Fruit fly (Drosophila melanogaster) whole organism, prepupa: Measurements from ENCODE around the gene CG46468.

ENCODE experiments used
- Blimp-1 ChIP-seq: fragments of 200-800 bp; sonication (Bioruptor generic); optimal IDR thresholded peaks from 3 replicates; lab custom pipeline; 2017; ENCODE audit warnings: missing biosample characterization, missing genetic modification characterization, mild to moderate bottlenecking, moderate library complexity, missing genetic modification reagents
- CG10631 ChIP-seq: fragments of 200-800 bp; sonication (Bioruptor generic); optimal IDR thresholded peaks from 2 replicates; lab custom pipeline; 2016; ENCODE audit warnings: missing biosample characterization, missing genetic modification characterization
- CG11762 ChIP-seq: fragments of 200-800 bp; sonication (Bioruptor generic); optimal IDR thresholded peaks from 3 replicates; lab custom pipeline; 2016; ENCODE audit warnings: missing biosample characterization, missing genetic modification characterization; ENCODE audit not compliant: insufficient read depth
- CG15336 ChIP-seq: fragments of 200-800 bp; sonication (Bioruptor generic); IDR thresholded peaks from 2 replicates; pipeline ENCODE4 v1.3.6; 2022; ENCODE audit warnings: missing biosample characterization, missing genetic modification characterization
- CG1621 ChIP-seq: fragments of 200-800 bp; sonication (Bioruptor generic); optimal IDR thresholded peaks from 3 replicates; lab custom pipeline; 2018; ENCODE audit warnings: missing biosample characterization, mild to moderate bottlenecking, missing genetic modification characterization
- CG3032 ChIP-seq: fragments of 200-800 bp; optimal IDR thresholded peaks from 2 replicates; lab custom pipeline; 2019; ENCODE audit warnings: missing biosample characterization, mild to moderate bottlenecking, missing genetic modification characterization, moderate library complexity
- CG31627 ChIP-seq: fragments of 200-800 bp; sonication (Bioruptor generic); optimal IDR thresholded peaks from 3 replicates; lab custom pipeline; 2016; ENCODE audit warnings: missing biosample characterization, missing genetic modification characterization
- CG34406 ChIP-seq: fragments of 200-800 bp; sonication (Bioruptor generic); optimal IDR thresholded peaks from 3 replicates; lab custom pipeline; 2016; ENCODE audit warnings: missing biosample characterization, missing genetic modification characterization
- CG3919 ChIP-seq: fragments of 200-800 bp; sonication (Bioruptor generic); optimal IDR thresholded peaks from 3 replicates; lab custom pipeline; 2016; ENCODE audit warnings: missing biosample characterization, missing genetic modification characterization
- CG6163 ChIP-seq: fragments of 200-800 bp; sonication (Bioruptor generic); IDR thresholded peaks from 3 replicates; pipeline ENCODE4 v1.3.6; 2022; ENCODE audit warnings: missing biosample characterization, missing genetic modification characterization
- CG6276 ChIP-seq: fragments of 200-800 bp; sonication (Bioruptor generic); optimal IDR thresholded peaks from 2 replicates; lab custom pipeline; 2017; ENCODE audit warnings: missing biosample characterization, mild to moderate bottlenecking, missing genetic modification characterization
- CG6808 ChIP-seq: fragments of 200-800 bp; sonication (Bioruptor generic); optimal IDR thresholded peaks from 3 replicates; lab custom pipeline; 2017; ENCODE audit warnings: missing biosample characterization, missing genetic modification characterization, mild to moderate bottlenecking, moderate library complexity, missing genetic modification reagents
- CG6854 ChIP-seq: fragments of 200-800 bp; sonication (Bioruptor generic); optimal IDR thresholded peaks from 2 replicates; lab custom pipeline; 2017; ENCODE audit warnings: missing biosample characterization, mild to moderate bottlenecking, missing genetic modification characterization
- CG8119 ChIP-seq: fragments of 200-800 bp; sonication (Bioruptor generic); IDR thresholded peaks from 3 replicates; pipeline ENCODE4 v1.3.6; 2022; ENCODE audit warnings: missing biosample characterization, missing genetic modification characterization
- Eip75B ChIP-seq: fragments of 200-800 bp; sonication (Bioruptor generic); optimal IDR thresholded peaks from 3 replicates; lab custom pipeline; 2016; ENCODE audit warnings: missing biosample characterization, missing genetic modification characterization
- Eip78C ChIP-seq: fragments of 200-800 bp; sonication (Bioruptor generic); peaks from one replicate; lab custom pipeline; 2016; ENCODE audit warnings: missing biosample characterization, missing genetic modification characterization
- Ets96B ChIP-seq: fragments of 200-800 bp; optimal IDR thresholded peaks from 2 replicates; lab custom pipeline; 2019; ENCODE audit warnings: missing biosample characterization, mild to moderate bottlenecking, missing genetic modification characterization, moderate library complexity
- Hr39 ChIP-seq: fragments of 200-800 bp; sonication (Bioruptor generic); optimal IDR thresholded peaks from 2 replicates; lab custom pipeline; 2016; ENCODE audit warnings: missing biosample characterization, missing genetic modification characterization
- OdsH ChIP-seq: fragments of 200-800 bp; sonication (Bioruptor generic); optimal IDR thresholded peaks from 3 replicates; lab custom pipeline; 2016; ENCODE audit warnings: missing biosample characterization, missing genetic modification characterization
- Sox102F ChIP-seq: fragments of 200-800 bp; sonication (Bioruptor generic); optimal IDR thresholded peaks from 2 replicates; lab custom pipeline; 2016; ENCODE audit warnings: missing biosample characterization, mild to moderate bottlenecking, missing genetic modification characterization
- Sox14 ChIP-seq: fragments of 200-800 bp; sonication (Bioruptor generic); optimal IDR thresholded peaks from 3 replicates; lab custom pipeline; 2016; ENCODE audit warnings: missing biosample characterization, missing genetic modification characterization
- Sox15 ChIP-seq: fragments of 200-800 bp; sonication (Bioruptor generic); optimal IDR thresholded peaks from 3 replicates; lab custom pipeline; 2016; ENCODE audit warnings: missing biosample characterization, missing genetic modification characterization
- achi ChIP-seq: fragments of 200-800 bp; sonication (Bioruptor generic); optimal IDR thresholded peaks from 3 replicates; lab custom pipeline; 2016; ENCODE audit warnings: missing biosample characterization, missing genetic modification characterization
- acj6 ChIP-seq: fragments of 200-800 bp; sonication (Bioruptor generic); optimal IDR thresholded peaks from 3 replicates; lab custom pipeline; 2016; ENCODE audit warnings: missing biosample characterization, missing genetic modification characterization
- dac ChIP-seq: fragments of 200-800 bp; sonication (Bioruptor generic); optimal IDR thresholded peaks from 2 replicates; lab custom pipeline; 2017; ENCODE audit warnings: missing biosample characterization, mild to moderate bottlenecking, missing genetic modification characterization
- dsx ChIP-seq: fragments of 200-800 bp; optimal IDR thresholded peaks from 3 replicates; lab custom pipeline; 2019; ENCODE audit warnings: missing biosample characterization, mild to moderate bottlenecking, missing genetic modification characterization, moderate library complexity; ENCODE audit not compliant: poor library complexity, severe bottlenecking
- eg ChIP-seq: fragments of 200-800 bp; sonication (Bioruptor generic); IDR thresholded peaks from 3 replicates; pipeline ENCODE4 v1.3.6; 2022; ENCODE audit warnings: missing biosample characterization, missing genetic modification characterization
- esn ChIP-seq: fragments of 200-800 bp; sonication (Bioruptor generic); optimal IDR thresholded peaks from 2 replicates; lab custom pipeline; 2016; ENCODE audit warnings: missing biosample characterization, mild to moderate bottlenecking, missing genetic modification characterization, moderate library complexity
- fd59A ChIP-seq: fragments of 200-800 bp; sonication (Bioruptor generic); optimal IDR thresholded peaks from 2 replicates; lab custom pipeline; 2017; ENCODE audit warnings: missing biosample characterization, mild to moderate bottlenecking, missing genetic modification characterization, missing genetic modification reagents
- fkh ChIP-seq: fragments of 200-800 bp; sonication (Bioruptor generic); optimal IDR thresholded peaks from 3 replicates; lab custom pipeline; 2017; ENCODE audit warnings: missing biosample characterization, mild to moderate bottlenecking, missing genetic modification characterization, moderate library complexity
- lz ChIP-seq: fragments of 200-800 bp; sonication (Bioruptor generic); optimal IDR thresholded peaks from 3 replicates; lab custom pipeline; 2016; ENCODE audit warnings: missing biosample characterization, missing genetic modification characterization
- net ChIP-seq: fragments of 200-800 bp; sonication (Bioruptor generic); optimal IDR thresholded peaks from 3 replicates; lab custom pipeline; 2016; ENCODE audit warnings: missing biosample characterization, missing genetic modification characterization
- pdm3 ChIP-seq: fragments of 200-800 bp; sonication (Bioruptor generic); optimal IDR thresholded peaks from 3 replicates; lab custom pipeline; 2016; ENCODE audit warnings: missing biosample characterization, missing genetic modification characterization
- salr ChIP-seq, 2 experiments: fragments of 200-800 bp; sonication (Bioruptor generic); optimal IDR thresholded peaks; 3 replicates each; lab custom pipeline; 2016 to 2018; ENCODE audit warnings: missing biosample characterization in 2 of 2, missing genetic modification characterization in 2 of 2, mild to moderate bottlenecking in 1 of 2
- spab ChIP-seq: fragments of 200-800 bp; sonication (Bioruptor generic); optimal IDR thresholded peaks from 2 replicates; lab custom pipeline; 2017; ENCODE audit warnings: missing biosample characterization, mild to moderate bottlenecking, missing genetic modification characterization, missing genetic modification reagents
- topi ChIP-seq: fragments of 200-800 bp; sonication (Bioruptor generic); optimal IDR thresholded peaks from 3 replicates; lab custom pipeline; 2016; ENCODE audit warnings: missing biosample characterization, missing genetic modification characterization
- vri ChIP-seq: fragments of 200-800 bp; sonication (Bioruptor generic); optimal IDR thresholded peaks from 3 replicates; lab custom pipeline; 2016; ENCODE audit warnings: missing biosample characterization, mild to moderate bottlenecking, missing genetic modification characterization

Gene CG46468

DNA sequence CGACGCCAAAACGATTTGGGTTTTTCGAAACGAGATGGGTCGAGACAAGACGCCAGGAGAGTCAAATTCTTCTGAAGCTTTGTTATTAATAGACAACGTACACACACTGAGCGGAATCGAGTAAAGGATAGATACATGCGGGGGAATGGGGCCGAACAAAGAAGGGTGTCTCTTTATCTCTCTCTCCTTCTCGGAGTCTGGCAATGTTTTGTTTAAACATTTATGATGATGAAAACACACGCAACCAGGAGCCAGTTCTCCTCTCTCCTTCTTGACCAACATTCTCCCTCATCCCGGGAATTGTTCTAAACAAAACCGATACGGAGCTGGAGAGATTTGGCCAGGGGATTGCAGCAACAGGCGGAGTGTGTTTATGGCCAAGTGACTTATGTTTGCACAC lies 7.4 kb downstream of the CG46468 start:
- TF ChIP-seq Eip75B (no peak), acj6 (GFP tag; lab: Kevin White, UChicago) (no peak), Blimp-1 (GFP tag; lab: Kevin White, UChicago) (no peak), vri (GFP tag; lab: Kevin White, UChicago) (no peak), CG34406 (GFP tag; lab: Kevin White, UChicago) (no peak), Eip78C (GFP tag; lab: Kevin White, UChicago) (no peak), CG11762 (no peak), CG10631 (GFP tag; lab: Kevin White, UChicago) (no peak), dsx (GFP tag; lab: Kevin White, UChicago) (no peak), CG6163 (no peak)

DNA sequence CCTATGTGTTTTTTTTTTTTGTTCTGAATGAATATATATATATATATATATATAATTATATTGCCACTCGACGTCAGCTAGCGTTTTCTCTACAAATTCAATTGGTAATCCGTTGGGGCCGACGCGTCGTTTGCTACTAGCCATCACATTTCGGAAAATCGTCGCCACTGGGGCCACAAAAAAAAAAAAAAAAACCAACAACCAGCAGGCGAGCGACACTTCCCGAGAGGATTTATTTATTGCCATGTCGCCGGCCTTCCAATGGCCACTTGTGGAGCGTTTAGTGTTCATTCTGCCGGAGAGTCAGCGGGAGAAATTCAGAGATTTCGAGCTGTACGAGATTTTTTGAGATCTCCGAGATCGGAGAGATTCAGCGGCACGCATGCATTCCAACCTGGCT lies 14.4 kb downstream of the CG46468 start:
- TF ChIP-seq spab (GFP tag; lab: Kevin White, UChicago) = no peak
- TF ChIP-seq lz = no peak
- TF ChIP-seq eg (GFP tag; lab: Robert Waterston, UW) = peak; percentile 56; the same call in 1 of the 3 replicates
- TF ChIP-seq CG34406 (GFP tag; lab: Kevin White, UChicago) = no peak
- no peak for TF ChIP-seq topi (GFP tag; lab: Kevin White, UChicago)
- peak; percentile 64 for TF ChIP-seq CG15336 (GFP tag; lab: Robert Waterston, UW)

DNA sequence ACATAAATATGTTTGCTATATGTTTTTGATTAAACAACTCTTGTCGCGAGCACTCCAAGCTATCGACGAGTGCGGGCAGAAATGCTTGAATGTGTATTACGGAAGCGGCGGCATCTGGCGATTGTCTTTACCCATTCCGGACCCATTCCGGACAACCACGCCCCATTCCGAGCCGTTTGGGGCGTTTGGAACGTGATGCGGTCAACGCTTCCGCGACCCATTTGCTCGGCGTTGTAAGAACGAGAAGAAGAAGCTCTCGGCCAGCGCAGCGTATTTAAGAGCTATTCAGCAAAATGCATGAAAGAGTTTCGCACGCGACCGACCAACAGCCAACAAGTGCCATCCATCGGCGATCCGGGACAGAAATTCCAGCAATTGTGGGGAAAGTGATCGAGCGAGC lies 19.7 kb downstream of the CG46468 start, which contains the start of gene CG13114:
TSS of gene CG13114 (plus strand) at position 301 of the 400 bp plus-strand sequence.
- no peak for TF ChIP-seq CG6276 (GFP tag; lab: Kevin White, UChicago)
- TF ChIP-seq eg (GFP tag; lab: Robert Waterston, UW) = no peak
- no peak for TF ChIP-seq CG31627 (GFP tag; lab: Kevin White, UChicago)
- TF ChIP-seq salr (GFP tag; optimal IDR thresholded peaks at IDR 0.05; lab: Kevin White, UChicago) = no peak
- TF ChIP-seq CG1621 (tag; lab: Kevin White, UChicago) = no peak
- no peak for TF ChIP-seq Eip75B
- no peak for TF ChIP-seq Sox102F (GFP tag; lab: Kevin White, UChicago)
- no peak for TF ChIP-seq spab (GFP tag; lab: Kevin White, UChicago)
- no peak for TF ChIP-seq Sox15 (GFP tag; lab: Kevin White, UChicago)
- TF ChIP-seq CG3032 (tag; lab: Kevin White, UChicago) = no peak
- no peak for TF ChIP-seq CG15336 (GFP tag; lab: Robert Waterston, UW)
- no peak for TF ChIP-seq OdsH (GFP tag; lab: Kevin White, UChicago)
- no peak for TF ChIP-seq dac
- TF ChIP-seq, all 60 proteins: peak for 0

DNA sequence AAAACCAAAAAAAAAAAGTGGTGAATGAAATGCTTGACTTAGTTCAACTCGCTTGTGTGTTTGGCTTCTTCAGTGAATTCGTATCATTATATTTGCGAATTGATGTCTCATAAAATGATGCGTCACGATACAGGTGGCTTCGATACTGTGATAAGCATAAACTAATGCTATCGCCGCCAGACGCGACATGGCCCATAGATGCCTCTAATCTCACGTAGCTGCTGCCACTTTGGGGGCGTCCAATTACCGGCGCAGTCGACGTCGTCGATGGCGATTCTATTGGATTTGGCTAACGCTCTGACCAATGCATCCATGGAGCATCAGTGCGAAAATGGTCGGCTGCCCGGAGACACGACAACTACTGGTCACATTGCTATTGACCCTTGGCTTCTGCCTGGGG lies 21.4 kb downstream of the CG46468 start, which contains the start of gene CG13113:
TSS of gene CG13113 (plus strand) at position 301 of the 400 bp plus-strand sequence.
- TF ChIP-seq CG3919 (GFP tag; lab: Kevin White, UChicago) (no peak), Ets96B (tag; lab: Kevin White, UChicago) (no peak)

DNA sequence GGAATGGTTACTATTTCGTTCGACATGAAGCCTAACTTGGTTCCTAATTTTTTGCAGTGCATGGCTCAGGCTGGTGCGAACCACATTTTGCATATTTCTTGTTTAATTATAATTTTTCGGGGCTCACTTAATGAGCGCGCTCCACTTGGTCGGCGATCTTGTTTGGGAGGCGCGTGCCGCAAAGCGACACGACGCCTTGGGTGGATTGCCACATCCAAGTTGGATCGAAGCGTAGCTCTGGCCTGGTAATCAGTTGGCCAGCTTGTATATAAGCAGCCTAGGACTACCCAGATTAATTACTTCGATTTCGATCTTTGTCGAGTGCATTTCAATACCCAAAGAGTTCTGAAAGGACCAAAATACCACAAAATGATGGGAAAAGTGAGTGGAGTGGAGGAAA lies 22.7 kb downstream of the CG46468 start, which contains the start of gene Cpr30B:
TSS of gene Cpr30B (plus strand) at position 301 of the 400 bp plus-strand sequence.
- no peak for TF ChIP-seq esn (GFP tag; lab: Kevin White, UChicago)
- TF ChIP-seq acj6 (GFP tag; lab: Kevin White, UChicago) = no peak
- no peak for TF ChIP-seq Blimp-1 (GFP tag; lab: Kevin White, UChicago)
- TF ChIP-seq fkh = no peak
- no peak for TF ChIP-seq Sox14 (GFP tag; lab: Kevin White, UChicago)
- 0 out of 3 replicates have a peak, but pooled peaks have one; percentile 9 for TF ChIP-seq eg (GFP tag; lab: Robert Waterston, UW)

DNA sequence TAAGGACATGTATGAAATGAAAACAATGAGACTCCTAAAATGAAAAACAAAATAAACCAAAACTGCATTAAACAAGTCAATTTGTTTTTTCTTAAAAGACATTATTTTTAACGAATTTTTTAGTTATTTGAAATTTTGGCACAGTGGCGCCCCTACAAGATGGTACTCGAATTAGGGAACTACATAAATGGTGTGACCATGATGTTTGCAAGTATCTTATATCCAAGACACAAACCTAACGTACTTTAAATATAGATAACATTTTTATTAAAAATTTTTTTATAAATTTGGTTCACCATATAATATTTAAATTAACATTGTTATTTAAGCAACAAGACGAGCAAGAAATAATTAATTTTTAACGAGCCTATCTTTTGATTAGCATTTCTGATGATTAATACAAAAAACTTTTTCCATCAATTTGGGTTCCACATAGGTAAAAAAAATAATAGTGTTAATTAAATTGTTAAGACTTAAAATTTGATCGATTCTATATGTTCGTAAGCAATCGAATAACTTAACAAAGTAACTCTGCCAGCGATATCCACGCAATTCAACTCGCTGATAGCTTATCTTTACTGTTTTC lies 25.2 kb downstream of the CG46468 start, which contains the start of gene CG17855:
TSS of gene CG17855 (plus strand) at position 536 of the 586 bp plus-strand sequence.
- no peak for TF ChIP-seq pdm3 (GFP tag; lab: Kevin White, UChicago)
- TF ChIP-seq CG6276 (GFP tag; lab: Kevin White, UChicago) = no peak
- TF ChIP-seq achi = no peak
- TF ChIP-seq fkh = no peak
- TF ChIP-seq OdsH (GFP tag; lab: Kevin White, UChicago) = no peak
- no peak for TF ChIP-seq fd59A (GFP tag; lab: Kevin White, UChicago)
- TF ChIP-seq dac = no peak
- TF ChIP-seq CG10631 (GFP tag; lab: Kevin White, UChicago) = no peak
- no peak for TF ChIP-seq CG8119 (GFP tag; lab: Robert Waterston, UW)
- no peak for TF ChIP-seq CG6854 (GFP tag; lab: Kevin White, UChicago)
- no peak for TF ChIP-seq Hr39 (GFP tag; lab: Kevin White, UChicago)
- no peak for TF ChIP-seq net
- TF ChIP-seq Sox14 (GFP tag; lab: Kevin White, UChicago) = no peak
- no peak for TF ChIP-seq CG6163
- no peak for TF ChIP-seq Ets96B (tag; lab: Kevin White, UChicago)
- no peak for TF ChIP-seq CG6808 (GFP tag; lab: Kevin White, UChicago)
- TF ChIP-seq spab (GFP tag; lab: Kevin White, UChicago) = no peak
